Fruit fly (Drosophila melanogaster): ENCODE results near the gene CG17721.
A peak's percentile ranks its signal among the peaks of the same experiment; 100 is the strongest.

The CG17721 gene

DNA sequence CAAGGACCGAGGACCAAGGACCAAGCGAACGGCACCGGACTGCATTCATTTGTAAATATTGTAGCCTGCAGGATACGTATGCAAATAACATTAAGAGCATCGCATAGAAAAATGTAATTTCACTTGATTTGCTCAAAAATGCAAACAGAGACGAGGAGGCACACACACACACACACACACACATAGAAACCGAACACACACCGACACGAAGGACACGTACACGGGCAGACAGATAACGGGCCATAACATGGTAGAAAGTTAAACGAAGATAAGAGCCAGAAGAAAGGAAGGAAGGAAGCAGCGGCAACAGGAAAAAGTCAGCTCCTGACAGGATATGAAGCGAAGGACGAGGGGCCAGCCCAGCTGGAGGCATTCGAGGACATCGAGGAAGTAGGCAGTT, 35.6 kb downstream of the CG17721 start:
- TF ChIP-seq CG15710 (tag; optimal IDR thresholded peaks at IDR 0.05) (no peak), Pif1B (GFP tag; optimal IDR thresholded peaks at IDR 0.05) (no peak), EcR (GFP tag; optimal IDR thresholded peaks at IDR 0.05) (no peak), CG14655 (GFP tag; optimal IDR thresholded peaks at IDR 0.05) (no peak), CG9948 (tag; optimal IDR thresholded peaks at IDR 0.05) (no peak), fd96Ca (GFP tag; IDR thresholded peaks at IDR 0.05) (no peak), CG34367 (tag; optimal IDR thresholded peaks at IDR 0.05) (no peak), CG10348 (GFP tag; IDR thresholded peaks at IDR 0.05) (no peak), Pif1A (GFP tag; optimal IDR thresholded peaks at IDR 0.05) (no peak), Ets98B (GFP tag; IDR thresholded peaks at IDR 0.05) (no peak), CG32121 (GFP tag; IDR thresholded peaks at IDR 0.05) (no peak), CG8159 (tag; optimal IDR thresholded peaks at IDR 0.05) (no peak), CG4496 (GFP tag; IDR thresholded peaks at IDR 0.05) (no peak)

DNA sequence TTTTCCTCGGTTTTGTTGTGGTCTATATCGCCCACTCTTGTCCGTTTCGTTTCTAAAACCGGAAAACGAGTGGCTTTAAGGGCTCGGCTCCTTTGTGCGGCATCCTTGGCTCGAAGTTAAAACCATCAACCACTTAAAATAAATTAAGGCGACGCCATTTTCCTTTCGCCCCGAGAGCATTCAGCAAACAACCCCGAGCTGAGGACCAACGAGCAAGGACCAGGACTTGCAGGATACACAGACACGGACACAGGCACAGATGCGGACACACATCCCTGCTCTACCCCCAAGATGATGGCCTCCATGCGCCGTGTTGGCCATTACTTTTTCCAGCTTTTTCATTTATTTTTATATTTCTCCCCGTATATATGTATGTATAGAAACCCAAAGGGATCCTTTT, 37.7 kb downstream of the CG17721 start:
- TF ChIP-seq CG14655 (GFP tag; optimal IDR thresholded peaks at IDR 0.05) (no peak), CG34367 (tag; optimal IDR thresholded peaks at IDR 0.05) (no peak)

- no peak for TF ChIP-seq Snoo (tag; optimal IDR thresholded peaks at IDR 0.05)
- TF ChIP-seq CG14655 (GFP tag; optimal IDR thresholded peaks at IDR 0.05), result peak; percentile 8
- TF ChIP-seq Pif1B (GFP tag; optimal IDR thresholded peaks at IDR 0.05), result no peak
- TF ChIP-seq CG8301 (tag; optimal IDR thresholded peaks at IDR 0.05), result no peak
- 0 out of 2 replicates have a peak, but pooled peaks have one; percentile 13 for TF ChIP-seq CG12605 (GFP tag; IDR thresholded peaks at IDR 0.05)
Observed at dm6 chr3R:11281887-11282286, 46.9 kb downstream of the CG17721 start.
